Fruit fly (Drosophila melanogaster) whole organism, wandering third instar larva: ENCODE measurements around the gene rdgA.

Experiments
- Abd-B ChIP-seq: fragments of >200 bp; optimal IDR thresholded peaks from 2 replicates; lab custom pipeline; 2017; ENCODE audit warnings: missing biosample characterization, missing genetic modification characterization
- Hnf4 ChIP-seq: fragments of 200-800 bp; sonication (Bioruptor generic); optimal IDR thresholded peaks from 2 replicates; lab custom pipeline; 2016; ENCODE audit warnings: missing biosample characterization, mild to moderate bottlenecking, missing genetic modification characterization
- Hr83 ChIP-seq: fragments of 200-300 bp; sonication (Bioruptor generic); optimal IDR thresholded peaks from 2 replicates; lab custom pipeline; 2016; ENCODE audit warnings: missing biosample characterization, mild to moderate bottlenecking, missing genetic modification characterization, moderate library complexity; ENCODE audit not compliant: poor library complexity, severe bottlenecking
- Myc ChIP-seq: fragments of >200 bp; optimal IDR thresholded peaks from 2 replicates; lab custom pipeline; 2017
- OdsH ChIP-seq: fragments of 200-800 bp; sonication (Bioruptor generic); optimal IDR thresholded peaks from 2 replicates; lab custom pipeline; 2016; ENCODE audit warnings: missing biosample characterization, mild to moderate bottlenecking, missing genetic modification characterization
- Rel ChIP-seq, 2 experiments: fragments of 200-800 bp; sonication (Bioruptor generic) in 1 of 2; optimal IDR thresholded peaks; 2 replicates in 1 of 2; 3 replicates in 1 of 2; lab custom pipeline; 2016 to 2019; ENCODE audit warnings: mild to moderate bottlenecking in 2 of 2, missing biosample characterization in 2 of 2, missing genetic modification characterization in 2 of 2, moderate library complexity in 1 of 2
- dsf ChIP-seq: sonication (Bioruptor generic); optimal IDR thresholded peaks from 2 replicates; lab custom pipeline; 2016; ENCODE audit warnings: missing biosample characterization, missing genetic modification characterization, borderline replicate concordance
- fru ChIP-seq: fragments of 200-800 bp; sonication (Bioruptor generic); optimal IDR thresholded peaks from 3 replicates; lab custom pipeline; 2016; ENCODE audit warnings: missing biosample characterization, mild to moderate bottlenecking, missing genetic modification characterization
- h ChIP-seq: fragments of 200-800 bp; sonication (Bioruptor generic); optimal IDR thresholded peaks from 3 replicates; lab custom pipeline; 2016; ENCODE audit warnings: missing biosample characterization, mild to moderate bottlenecking, missing genetic modification characterization
- lola ChIP-seq: fragments of >200 bp; optimal IDR thresholded peaks from 2 replicates; lab custom pipeline; 2017; ENCODE audit warnings: missing biosample characterization, missing genetic modification characterization
- psq ChIP-seq: fragments of 200-800 bp; sonication (Bioruptor generic); optimal IDR thresholded peaks from 3 replicates; lab custom pipeline; 2017; ENCODE audit warnings: missing biosample characterization, mild to moderate bottlenecking, missing genetic modification characterization, moderate library complexity
- usp ChIP-seq: fragments of >200 bp; optimal IDR thresholded peaks from 2 replicates; lab custom pipeline; 2017; ENCODE audit warnings: missing biosample characterization, missing genetic modification characterization
- woc ChIP-seq: sonication (Bioruptor generic); optimal IDR thresholded peaks from 2 replicates; lab custom pipeline; 2016; ENCODE audit warnings: missing biosample characterization, mild to moderate bottlenecking, missing genetic modification characterization

- no peak for TF ChIP-seq Abd-B (GFP tag; lab: Kevin White, UChicago)
- TF ChIP-seq Hnf4 (GFP tag; lab: Kevin White, UChicago): no peak
- TF ChIP-seq dsf (GFP tag; lab: Kevin White, UChicago): no peak
- no peak for TF ChIP-seq Rel (GFP tag; optimal IDR thresholded peaks at IDR 0.05; lab: Kevin White, UChicago)
- no peak for TF ChIP-seq Rel (tag; optimal IDR thresholded peaks at IDR 0.05; lab: Kevin White, UChicago)
- no peak for TF ChIP-seq psq (GFP tag; lab: Kevin White, UChicago)
- no peak for TF ChIP-seq Myc (lab: Kevin White, UChicago)
- no peak for TF ChIP-seq woc (GFP tag; lab: Kevin White, UChicago)
- no peak for TF ChIP-seq usp (GFP tag; lab: Kevin White, UChicago)
- TF ChIP-seq fru (GFP tag; lab: Kevin White, UChicago): no peak
- TF ChIP-seq h (GFP tag; lab: Kevin White, UChicago): no peak
- TF ChIP-seq lola (GFP tag; lab: Kevin White, UChicago): no peak
- TF ChIP-seq OdsH (GFP tag; lab: Kevin White, UChicago): no peak
- no peak for TF ChIP-seq Hr83 (GFP tag; lab: Kevin White, UChicago)
These were observed 106.6 kb downstream of the rdgA start for dm6 chrX:9013339-9013939.
